Worm (Caenorhabditis elegans) whole organism, L2 larva: ENCODE measurements around the gene D2007.1.

ENCODE experiments used
- C34F6.9 ChIP-seq: fragments of 150-350 bp; optimal IDR thresholded peaks from 2 replicates; lab custom pipeline; 2014; ENCODE audit warnings: missing biosample characterization, missing genetic modification characterization
- F13H6.1 ChIP-seq: sonication (generic microtip); optimal IDR thresholded peaks from 2 replicates; lab custom pipeline; 2016; ENCODE audit warnings: missing genetic modification characterization, missing compliant biosample characterization
- R02D3.7 ChIP-seq: fragments of 150-350 bp; optimal IDR thresholded peaks from 2 replicates; lab custom pipeline; 2014; ENCODE audit warnings: missing biosample characterization, missing genetic modification characterization
- Y55F3AM.14 ChIP-seq: fragments of 200-800 bp; sonication (Bioruptor generic); optimal IDR thresholded peaks from 2 replicates; lab custom pipeline; 2018; ENCODE audit warnings: mild to moderate bottlenecking, missing genetic modification characterization, missing compliant biosample characterization
- alr-1 ChIP-seq: fragments of 150-350 bp; optimal IDR thresholded peaks from 2 replicates; lab custom pipeline; 2014; ENCODE audit warnings: missing biosample characterization, missing genetic modification characterization
- aly-2 ChIP-seq: fragments of 150-350 bp; optimal IDR thresholded peaks from 2 replicates; lab custom pipeline; 2014; ENCODE audit warnings: missing biosample characterization, missing genetic modification characterization
- ama-1 ChIP-seq: fragments of 150-350 bp; optimal IDR thresholded peaks from 2 replicates; lab custom pipeline; 2018; ENCODE audit warnings: inconsistent platforms
- blmp-1 ChIP-seq: sonication (generic microtip); optimal IDR thresholded peaks from 2 replicates; lab custom pipeline; 2017; ENCODE audit warnings: missing genetic modification characterization, mild to moderate bottlenecking, missing compliant biosample characterization, antibody characterized with exemption, moderate library complexity; ENCODE audit not compliant: insufficient read depth
- ceh-16 ChIP-seq: fragments of 150-350 bp; optimal IDR thresholded peaks from 2 replicates; lab custom pipeline; 2014; ENCODE audit warnings: missing biosample characterization, missing genetic modification characterization
- ceh-82 ChIP-seq: fragments of 150-350 bp; optimal IDR thresholded peaks from 2 replicates; lab custom pipeline; 2014; ENCODE audit warnings: missing biosample characterization, missing genetic modification characterization
- crh-2 ChIP-seq: sonication (generic microtip); optimal IDR thresholded peaks from 2 replicates; lab custom pipeline; 2017; ENCODE audit warnings: missing biosample characterization, missing genetic modification characterization
- dmd-4 ChIP-seq: sonication (generic microtip); optimal IDR thresholded peaks from 2 replicates; lab custom pipeline; 2017; ENCODE audit warnings: missing biosample characterization, missing genetic modification characterization
- elt-3 ChIP-seq: sonication (generic microtip); optimal IDR thresholded peaks from 2 replicates; lab custom pipeline; 2017; ENCODE audit warnings: missing biosample characterization, missing genetic modification characterization
- fos-1 ChIP-seq: fragments of 150-350 bp; optimal IDR thresholded peaks from 2 replicates; lab custom pipeline; 2014; ENCODE audit warnings: missing biosample characterization, missing genetic modification characterization
- gmeb-1 ChIP-seq: fragments of 150-350 bp; optimal IDR thresholded peaks from 2 replicates; lab custom pipeline; 2014; ENCODE audit warnings: missing biosample characterization, missing genetic modification characterization
- lin-11 ChIP-seq: fragments of 150-350 bp; sonication (generic microtip); optimal IDR thresholded peaks from 2 replicates; lab custom pipeline; 2014; ENCODE audit warnings: missing biosample characterization, missing genetic modification characterization, inconsistent platforms, mixed read lengths
- lin-13 ChIP-seq: fragments of 150-350 bp; optimal IDR thresholded peaks from 2 replicates; lab custom pipeline; 2014; ENCODE audit warnings: missing biosample characterization, missing genetic modification reagents, missing genetic modification characterization
- lin-39 ChIP-seq: fragments of 150-350 bp; optimal IDR thresholded peaks from 2 replicates; lab custom pipeline; 2014; ENCODE audit warnings: missing biosample characterization, missing genetic modification reagents, missing genetic modification characterization
- lsy-2 ChIP-seq, 2 experiments: fragments of 150-350 bp in 1 of 2; sonication (generic microtip) in 1 of 2; optimal IDR thresholded peaks; 2 replicates each; lab custom pipeline; 2014 to 2017; ENCODE audit warnings: missing biosample characterization in 2 of 2, missing genetic modification characterization in 2 of 2
- mbf-1 ChIP-seq: sonication (generic microtip); optimal IDR thresholded peaks from 2 replicates; lab custom pipeline; 2017; ENCODE audit warnings: missing biosample characterization, missing genetic modification characterization
- mdl-1 ChIP-seq, 2 experiments: fragments of 150-350 bp in 1 of 2; sonication (generic microtip) in 1 of 2; optimal IDR thresholded peaks; 2 replicates each; lab custom pipeline; 2017; ENCODE audit warnings: missing biosample characterization in 2 of 2, missing genetic modification characterization in 2 of 2
- nhr-10 ChIP-seq: sonication (generic microtip); optimal IDR thresholded peaks from 2 replicates; lab custom pipeline; 2017; ENCODE audit warnings: missing biosample characterization, missing genetic modification characterization
- nhr-11 ChIP-seq: fragments of 150-350 bp; optimal IDR thresholded peaks from 2 replicates; lab custom pipeline; 2014; ENCODE audit warnings: missing biosample characterization, missing genetic modification characterization
- nhr-12 ChIP-seq: fragments of 150-350 bp; optimal IDR thresholded peaks from 2 replicates; lab custom pipeline; 2014; ENCODE audit warnings: missing biosample characterization, missing genetic modification characterization
- nhr-129 ChIP-seq: fragments of 150-350 bp; optimal IDR thresholded peaks from 2 replicates; lab custom pipeline; 2014; ENCODE audit warnings: missing biosample characterization, missing genetic modification characterization
- nhr-21 ChIP-seq: fragments of 150-350 bp; optimal IDR thresholded peaks from 2 replicates; lab custom pipeline; 2014; ENCODE audit warnings: missing biosample characterization, missing genetic modification characterization
- nhr-237 ChIP-seq: fragments of 150-350 bp; optimal IDR thresholded peaks from 2 replicates; lab custom pipeline; 2014; ENCODE audit warnings: missing biosample characterization, missing genetic modification characterization
- nhr-25 ChIP-seq: fragments of 150-350 bp; sonication (generic microtip); optimal IDR thresholded peaks from 3 replicates; lab custom pipeline; 2014; ENCODE audit warnings: missing biosample characterization, missing genetic modification characterization
- nhr-6 ChIP-seq: fragments of 150-350 bp; optimal IDR thresholded peaks from 2 replicates; lab custom pipeline; 2014; ENCODE audit warnings: missing biosample characterization, missing genetic modification characterization
- nhr-77 ChIP-seq: fragments of 150-350 bp; optimal IDR thresholded peaks from 2 replicates; lab custom pipeline; 2014; ENCODE audit warnings: missing biosample characterization, missing genetic modification characterization
- peb-1 ChIP-seq: fragments of 150-350 bp; optimal IDR thresholded peaks from 2 replicates; lab custom pipeline; 2014; ENCODE audit warnings: missing biosample characterization, missing genetic modification characterization
- sem-4 ChIP-seq: fragments of 150-350 bp; optimal IDR thresholded peaks from 2 replicates; lab custom pipeline; 2014; ENCODE audit warnings: missing biosample characterization, missing genetic modification reagents, missing genetic modification characterization
- skn-1 ChIP-seq: sonication (generic microtip); optimal IDR thresholded peaks from 2 replicates; lab custom pipeline; 2017; ENCODE audit warnings: missing biosample characterization, missing genetic modification characterization
- sma-3 ChIP-seq: sonication (generic microtip); optimal IDR thresholded peaks from 2 replicates; lab custom pipeline; 2016; ENCODE audit warnings: missing genetic modification reagents, missing genetic modification characterization, missing compliant biosample characterization
- sma-9 ChIP-seq, 2 experiments: fragments of 150-350 bp in 1 of 2; sonication (generic microtip) in 1 of 2; optimal IDR thresholded peaks; 2 replicates each; lab custom pipeline; 2014 to 2016; ENCODE audit warnings: missing genetic modification characterization in 2 of 2, mild to moderate bottlenecking in 1 of 2, missing biosample characterization in 1 of 2, missing compliant biosample characterization in 1 of 2, missing genetic modification reagents in 1 of 2, moderate library complexity in 1 of 2
- snpc-4 ChIP-seq: fragments of 150-350 bp; optimal IDR thresholded peaks from 2 replicates; lab custom pipeline; 2014; ENCODE audit warnings: missing biosample characterization, missing genetic modification characterization
- unc-39 ChIP-seq: fragments of 150-350 bp; optimal IDR thresholded peaks from 2 replicates; lab custom pipeline; 2014; ENCODE audit warnings: missing biosample characterization, missing genetic modification characterization
- unc-55 ChIP-seq: fragments of 150-350 bp; sonication (generic microtip); optimal IDR thresholded peaks from 3 replicates; lab custom pipeline; 2014; ENCODE audit warnings: missing biosample characterization, missing genetic modification reagents, missing genetic modification characterization
- unc-62 ChIP-seq: fragments of 150-350 bp; optimal IDR thresholded peaks from 2 replicates; lab custom pipeline; 2014; ENCODE audit warnings: missing biosample characterization, missing genetic modification reagents, missing genetic modification characterization
- zag-1 ChIP-seq: fragments of 150-350 bp; optimal IDR thresholded peaks from 2 replicates; lab custom pipeline; 2014; ENCODE audit warnings: missing biosample characterization, missing genetic modification characterization
- ztf-11 ChIP-seq: sonication (generic microtip); optimal IDR thresholded peaks from 2 replicates; lab custom pipeline; 2017; ENCODE audit warnings: missing biosample characterization, missing genetic modification characterization
- ztf-4 ChIP-seq: fragments of 150-350 bp; optimal IDR thresholded peaks from 2 replicates; lab custom pipeline; 2014; ENCODE audit warnings: missing biosample characterization, missing genetic modification characterization

The D2007.1 gene

ce11 chrIII:8137777-8138176, 17.5 kb upstream of the D2007.1 start, which contains the start of gene hsp-12.2:
hsp-12.2 (plus strand) TSS chrIII:8138077.
- TF ChIP-seq lin-13 (GFP tag; lab: Kevin White, UChicago) = no peak
- no peak for TF ChIP-seq dmd-4 (tag; lab: Kevin White, UChicago)
- no peak for TF ChIP-seq lsy-2 (tag; optimal IDR thresholded peaks at IDR 0.05; lab: Kevin White, UChicago)
- TF ChIP-seq nhr-21 (tag; lab: Kevin White, UChicago) = no peak
- TF ChIP-seq elt-3 = no peak
- no peak for TF ChIP-seq aly-2 (tag; lab: Kevin White, UChicago)
- no peak for TF ChIP-seq mdl-1 (tag; optimal IDR thresholded peaks at IDR 0.05; lab: Kevin White, UChicago)
- no peak for TF ChIP-seq nhr-77 (tag; lab: Kevin White, UChicago)
- TF ChIP-seq nhr-237 (tag; lab: Kevin White, UChicago) = no peak
- no peak for TF ChIP-seq lin-11 (tag; lab: Kevin White, UChicago)
- no peak for TF ChIP-seq Y55F3AM.14 (GFP tag; lab: Kevin White, UChicago)
- TF ChIP-seq ceh-16 (tag; lab: Kevin White, UChicago) = no peak

- TF ChIP-seq F13H6.1 (tag; lab: Kevin White, UChicago) = no peak
- no peak for TF ChIP-seq nhr-25
- TF ChIP-seq lin-13 (GFP tag; lab: Kevin White, UChicago) = no peak
- TF ChIP-seq nhr-10 = no peak
- no peak for TF ChIP-seq Y55F3AM.14 (GFP tag; lab: Kevin White, UChicago)
- TF ChIP-seq unc-39 (tag; lab: Kevin White, UChicago) = no peak
- TF ChIP-seq crh-2 (tag; lab: Kevin White, UChicago) = no peak
- TF ChIP-seq unc-55 (GFP tag; lab: Kevin White, UChicago) = no peak
- TF ChIP-seq nhr-77 (tag; lab: Kevin White, UChicago) = no peak
- TF ChIP-seq ceh-16 (tag; lab: Kevin White, UChicago) = no peak
- TF ChIP-seq aly-2 (tag; lab: Kevin White, UChicago) = no peak
- TF ChIP-seq nhr-129 = no peak
- no peak for TF ChIP-seq unc-62 (GFP tag; lab: Kevin White, UChicago)
- no peak for TF ChIP-seq skn-1 (tag; lab: Kevin White, UChicago)
- TF ChIP-seq blmp-1 = no peak
- TF ChIP-seq snpc-4 (tag; lab: Kevin White, UChicago) = no peak
- no peak for TF ChIP-seq nhr-6
Observed at ce11 chrIII:8142217-8142616, 13.0 kb upstream of the D2007.1 start.

- TF ChIP-seq ztf-11 (no peak), sem-4 (no peak), sma-3 (GFP tag; lab: Kevin White, UChicago) (peak; percentile 64), nhr-21 (tag; lab: Kevin White, UChicago) (peak; percentile 15), ama-1 (lab: Kevin White, UChicago) (no peak), zag-1 (tag; lab: Kevin White, UChicago) (no peak), Y55F3AM.14 (GFP tag; lab: Kevin White, UChicago) (no peak), lsy-2 (tag; optimal IDR thresholded peaks at IDR 0.05; lab: Kevin White, UChicago) (peak; percentile 61 to 87), nhr-129 (no peak), C34F6.9 (tag; lab: Kevin White, UChicago) (peak; percentile 69), gmeb-1 (tag; lab: Kevin White, UChicago) (peak; percentile 75), ceh-16 (tag; lab: Kevin White, UChicago) (no peak), aly-2 (tag; lab: Kevin White, UChicago) (no peak), nhr-77 (tag; lab: Kevin White, UChicago) (no peak), nhr-237 (tag; lab: Kevin White, UChicago) (no peak), crh-2 (tag; lab: Kevin White, UChicago) (peak; percentile 47), sma-9 (GFP tag; optimal IDR thresholded peaks at IDR 0.05; lab: Kevin White, UChicago) (peak; percentile 72), sma-9 (tag; optimal IDR thresholded peaks at IDR 0.05; lab: Kevin White, UChicago) (no peak), lin-13 (GFP tag; lab: Kevin White, UChicago) (peak; percentile 50), nhr-12 (tag; lab: Kevin White, UChicago) (no peak), unc-39 (tag; lab: Kevin White, UChicago) (no peak), peb-1 (tag; lab: Kevin White, UChicago) (no peak), mbf-1 (tag; lab: Kevin White, UChicago) (no peak), R02D3.7 (no peak), lin-11 (tag; lab: Kevin White, UChicago) (no peak), lin-39 (tag; lab: Kevin White, UChicago) (no peak), nhr-6 (no peak), alr-1 (no peak), fos-1 (tag; lab: Kevin White, UChicago) (peak; percentile 14), unc-55 (GFP tag; lab: Kevin White, UChicago) (peak; percentile 71), skn-1 (tag; lab: Kevin White, UChicago) (no peak), nhr-11 (tag; lab: Kevin White, UChicago) (no peak), dmd-4 (tag; lab: Kevin White, UChicago) (no peak), ceh-82 (tag; lab: Kevin White, UChicago) (no peak), ztf-4 (tag; lab: Kevin White, UChicago) (no peak), F13H6.1 (tag; lab: Kevin White, UChicago) (peak; percentile 54)
Observed at ce11 chrIII:8144574-8145065, 10.6 kb upstream of the D2007.1 start, which contains the start of the genes C14B9.8 and mrpl-18. C14B9.8 (minus strand) TSS chrIII:8144629. mrpl-18 (plus strand) TSS chrIII:8145015.
